Fruit fly (Drosophila melanogaster): ENCODE results near the gene RpS13.

Gene RpS13

DNA sequence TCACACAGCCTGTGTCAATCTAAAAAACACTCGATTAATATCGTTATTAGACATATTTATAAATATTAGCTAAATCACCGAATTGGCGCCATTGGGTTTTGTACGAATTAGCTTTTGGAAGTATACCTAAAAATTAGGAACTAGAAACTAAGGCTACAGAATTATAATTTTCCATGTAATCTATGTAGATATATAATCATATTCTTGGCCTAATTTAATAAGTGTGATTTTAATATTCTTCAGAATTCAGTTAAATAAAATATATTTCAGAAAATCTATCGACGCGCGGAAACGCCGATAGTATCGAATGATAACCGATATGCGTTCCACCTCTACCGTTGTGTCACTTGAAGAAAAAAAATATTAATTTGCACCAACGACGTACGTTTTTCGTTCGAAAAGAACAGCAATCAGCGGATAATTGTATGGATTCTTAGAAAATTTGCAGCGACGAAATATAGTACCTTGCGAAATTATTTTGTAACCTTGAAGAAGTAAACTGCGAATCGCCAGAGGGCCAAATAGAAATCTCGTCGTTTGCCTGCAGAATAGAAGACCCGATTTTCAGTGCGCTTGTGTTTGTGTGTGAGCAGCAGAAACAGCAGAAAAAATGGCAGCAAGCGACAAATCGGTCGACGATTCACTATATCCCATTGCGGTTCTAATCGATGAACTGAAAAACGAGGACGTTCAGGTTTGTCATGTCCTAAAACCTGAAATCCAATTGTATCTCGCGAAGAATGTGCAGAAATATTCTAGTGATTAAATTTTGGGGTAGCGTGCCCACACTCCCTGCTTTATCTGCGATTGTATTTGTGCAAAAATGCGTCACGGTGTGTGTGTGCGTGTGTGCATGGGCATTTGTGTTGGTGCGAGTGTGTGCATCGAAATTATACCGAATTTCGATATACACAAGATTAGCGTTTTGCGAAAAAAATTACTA, 1.5 kb upstream of the RpS13 start, which contains the start of gene Pp2A-29B (continued):
- TF ChIP-seq twi (tag; optimal IDR thresholded peaks at IDR 0.05) (peak; percentile 25), fd64A (GFP tag; optimal IDR thresholded peaks at IDR 0.05) (no peak), Dip3 (GFP tag; optimal IDR thresholded peaks at IDR 0.05) (peak; percentile 19), zfh1 (GFP tag; IDR thresholded peaks at IDR 0.05) (no peak), TFAM (GFP tag; optimal IDR thresholded peaks at IDR 0.05) (no peak), NFAT (GFP tag; IDR thresholded peaks at IDR 0.05) (no peak), scrt (GFP tag; optimal IDR thresholded peaks at IDR 0.05) (peak; percentile 22), CG12155 (GFP tag; optimal IDR thresholded peaks at IDR 0.05) (peak; percentile 16), Dbx (GFP tag; IDR thresholded peaks at IDR 0.05) (peak; percentile 69), CG9797 (GFP tag; optimal IDR thresholded peaks at IDR 0.05) (peak; percentile 55), gce (GFP tag; IDR thresholded peaks at IDR 0.05) (no peak), CG10209 (GFP tag; optimal IDR thresholded peaks at IDR 0.05) (no peak), CG13123 (GFP tag; optimal IDR thresholded peaks at IDR 0.05) (no peak), Dref (GFP tag; IDR thresholded peaks at IDR 0.05) (peak; percentile 57), CG11504 (tag; optimal IDR thresholded peaks at IDR 0.05) (peak; percentile 56), vnd (GFP tag; IDR thresholded peaks at IDR 0.05; ENCODE audit: partially characterized antibody) (peak; percentile 100), phol (tag; optimal IDR thresholded peaks at IDR 0.05) (peak; percentile 92), CG2120 (GFP tag; optimal IDR thresholded peaks at IDR 0.05) (peak; percentile 19), CG8359 (GFP tag; optimal IDR thresholded peaks at IDR 0.05; ENCODE audit: borderline replicate concordance) (no peak), CG33557 (GFP tag; optimal IDR thresholded peaks at IDR 0.05) (peak; percentile 23), CG13894 (tag; optimal IDR thresholded peaks at IDR 0.05) (no peak), CG13287 (GFP tag; IDR thresholded peaks at IDR 0.05; ENCODE audit: partially characterized antibody) (peak; percentile 99), zf30C (GFP tag; optimal IDR thresholded peaks at IDR 0.05) (peak; percentile 10), CG15011 (GFP tag; optimal IDR thresholded peaks at IDR 0.05) (no peak), ttk (GFP tag; IDR thresholded peaks at IDR 0.05) (no peak), Dfd (GFP tag; optimal IDR thresholded peaks at IDR 0.05) (no peak), CG18619 (GFP tag; optimal IDR thresholded peaks at IDR 0.05) (peak; percentile 27), Adf1 (GFP tag; IDR thresholded peaks at IDR 0.05) (no peak), Opbp (GFP tag; IDR thresholded peaks at IDR 0.05; ENCODE audit: partially characterized antibody) (peak; percentile 96), CG15479 (GFP tag; optimal IDR thresholded peaks at IDR 0.05) (peak; percentile 37), tio (GFP tag; optimal IDR thresholded peaks at IDR 0.05) (peak; percentile 12), Elba2 (GFP tag; optimal IDR thresholded peaks at IDR 0.05) (no peak), nau (GFP tag; optimal IDR thresholded peaks at IDR 0.05) (no peak), Nf-YC (tag; optimal IDR thresholded peaks at IDR 0.05) (peak; percentile 57), ERR (GFP tag; optimal IDR thresholded peaks at IDR 0.05) (no peak), Doc3 (GFP tag; IDR thresholded peaks at IDR 0.05; ENCODE audit: partially characterized antibody) (peak; percentile 99), CG32767 (GFP tag; IDR thresholded peaks at IDR 0.05) (peak; percentile 33; the same call in 1 of the 2 replicates), Blimp-1 (GFP tag; optimal IDR thresholded peaks at IDR 0.05) (no peak), CG3163 (GFP tag; optimal IDR thresholded peaks at IDR 0.05) (no peak), CG17361 (GFP tag; IDR thresholded peaks at IDR 0.05) (peak; percentile 67; the same call in 2 of the 3 replicates), knrl (GFP tag; IDR thresholded peaks at IDR 0.05; ENCODE audit: partially characterized antibody) (peak; percentile 100), run (tag; optimal IDR thresholded peaks at IDR 0.05) (no peak), CG2712 (tag; optimal IDR thresholded peaks at IDR 0.05) (peak; percentile 61), sob (GFP tag; IDR thresholded peaks at IDR 0.05) (0 out of 2 replicates have a peak, but pooled peaks have one; percentile 30), onecut (GFP tag; IDR thresholded peaks at IDR 0.05) (no peak), Sry-β (GFP tag; optimal IDR thresholded peaks at IDR 0.05) (peak; percentile 25), CG18262 (tag; optimal IDR thresholded peaks at IDR 0.05) (peak; percentile 45), luna (GFP tag; optimal IDR thresholded peaks at IDR 0.05) (no peak)

All from whole organism, embryonic.